Fruit fly (Drosophila melanogaster): ENCODE results near the gene Ance.
A peak's percentile ranks its signal among the peaks of the same experiment; 100 is the strongest.

The Ance gene

dm6 chr2L:13905072-13905847, at the start of gene Ance:
Gene Ance, plus strand, starts transcription at chr2L:13905645.
- TF ChIP-seq dsf (GFP tag; optimal IDR thresholded peaks at IDR 0.05; ENCODE audit: borderline replicate concordance) (no peak), jim (GFP tag; optimal IDR thresholded peaks at IDR 0.05) (no peak), sv (GFP tag; optimal IDR thresholded peaks at IDR 0.05) (peak; percentile 20), foxo (GFP tag; optimal IDR thresholded peaks at IDR 0.05) (peak in 1 of 2 experiments; percentile 68), woc (GFP tag; optimal IDR thresholded peaks at IDR 0.05) (peak; percentile 17), Rel (GFP tag; optimal IDR thresholded peaks at IDR 0.05) (no peak), Rel (tag; optimal IDR thresholded peaks at IDR 0.05) (peak; percentile 12), CG9705 (GFP tag; optimal IDR thresholded peaks at IDR 0.05) (peak; percentile 8), psq (GFP tag; optimal IDR thresholded peaks at IDR 0.05) (peak; percentile 37), Hr78 (GFP tag; optimal IDR thresholded peaks at IDR 0.05) (no peak), Vsx2 (GFP tag; optimal IDR thresholded peaks at IDR 0.05; ENCODE audit: partially characterized antibody) (peak; percentile 27), Abd-B (GFP tag; optimal IDR thresholded peaks at IDR 0.05) (no peak), Sp1 (GFP tag; optimal IDR thresholded peaks at IDR 0.05) (no peak), HLH106 (tag; optimal IDR thresholded peaks at IDR 0.05) (peak; percentile 71), ey (GFP tag; optimal IDR thresholded peaks at IDR 0.05) (peak; percentile 17), OdsH (GFP tag; optimal IDR thresholded peaks at IDR 0.05) (peak; percentile 39), br (GFP tag; optimal IDR thresholded peaks at IDR 0.05) (peak; percentile 55), h (GFP tag; optimal IDR thresholded peaks at IDR 0.05) (peak; percentile 57), Dif (GFP tag; optimal IDR thresholded peaks at IDR 0.05; ENCODE audit: partially characterized antibody) (peak; percentile 25), Myc (optimal IDR thresholded peaks at IDR 0.05) (no peak), CrebA (GFP tag; optimal IDR thresholded peaks at IDR 0.05; ENCODE audit: borderline replicate concordance) (no peak), rgr (GFP tag; optimal IDR thresholded peaks at IDR 0.05) (peak; percentile 55), fru (GFP tag; optimal IDR thresholded peaks at IDR 0.05) (peak; percentile 76), Hr83 (GFP tag; optimal IDR thresholded peaks at IDR 0.05; ENCODE audit: poor library complexity, severe bottlenecking) (peak; percentile 53), Hnf4 (GFP tag; optimal IDR thresholded peaks at IDR 0.05) (peak; percentile 22), Mio (GFP tag; optimal IDR thresholded peaks at IDR 0.05) (no peak)

dm6 chr2L:13867653-13868052, 37.8 kb upstream of the Ance start:
- no peak for TF ChIP-seq Dif (GFP tag; optimal IDR thresholded peaks at IDR 0.05; ENCODE audit: partially characterized antibody)
- no peak for TF ChIP-seq Rel (GFP tag; optimal IDR thresholded peaks at IDR 0.05)
- no peak for TF ChIP-seq Rel (tag; optimal IDR thresholded peaks at IDR 0.05)
- TF ChIP-seq dl (GFP tag; optimal IDR thresholded peaks at IDR 0.05; ENCODE audit: insufficient read depth in 1 of 2, partially characterized antibody in 2 of 2) = no peak
- TF ChIP-seq Jra (GFP tag; optimal IDR thresholded peaks at IDR 0.05) = no peak
- no peak for TF ChIP-seq tai (GFP tag; optimal IDR thresholded peaks at IDR 0.05)
- TF ChIP-seq brk (GFP tag; optimal IDR thresholded peaks at IDR 0.05) = no peak
- no peak for TF ChIP-seq Hr78 (GFP tag; optimal IDR thresholded peaks at IDR 0.05)

dm6 chr2L:13869400-13869799, 36.0 kb upstream of the Ance start:
- TF ChIP-seq dl (GFP tag; optimal IDR thresholded peaks at IDR 0.05; ENCODE audit: insufficient read depth in 1 of 2, partially characterized antibody in 2 of 2) = no peak
- TF ChIP-seq dsf (GFP tag; optimal IDR thresholded peaks at IDR 0.05; ENCODE audit: borderline replicate concordance) = no peak
- no peak for TF ChIP-seq rgr (GFP tag; optimal IDR thresholded peaks at IDR 0.05)
- no peak for TF ChIP-seq Sp1 (GFP tag; optimal IDR thresholded peaks at IDR 0.05)
- TF ChIP-seq Dif (GFP tag; optimal IDR thresholded peaks at IDR 0.05; ENCODE audit: partially characterized antibody) = no peak
- no peak for TF ChIP-seq Dfd (GFP tag; optimal IDR thresholded peaks at IDR 0.05)
- TF ChIP-seq usp (GFP tag; optimal IDR thresholded peaks at IDR 0.05) = no peak
- no peak for TF ChIP-seq CG32264 (GFP tag; optimal IDR thresholded peaks at IDR 0.05)
- TF ChIP-seq fru (GFP tag; optimal IDR thresholded peaks at IDR 0.05) = no peak
- TF ChIP-seq Mio (GFP tag; optimal IDR thresholded peaks at IDR 0.05) = no peak

- TF ChIP-seq OdsH (GFP tag; optimal IDR thresholded peaks at IDR 0.05) = no peak
- no peak for TF ChIP-seq psq (GFP tag; optimal IDR thresholded peaks at IDR 0.05)
- no peak for TF ChIP-seq h (GFP tag; optimal IDR thresholded peaks at IDR 0.05)
- TF ChIP-seq dsf (GFP tag; optimal IDR thresholded peaks at IDR 0.05; ENCODE audit: borderline replicate concordance) = no peak
Observed at dm6 chr2L:13873147-13873546, 32.3 kb upstream of the Ance start.

Data from whole organism, wandering third instar larva.